Worm (Caenorhabditis elegans) whole organism, early embryonic: ENCODE results near the gene mocs-1.

Experiments
- B0310.2 ChIP-seq: sonication (generic microtip); optimal IDR thresholded peaks from 2 replicates; lab custom pipeline; 2016; ENCODE audit warnings: mild to moderate bottlenecking, missing genetic modification characterization, missing compliant biosample characterization
- F13C5.2 ChIP-seq: sonication (generic microtip); optimal IDR thresholded peaks from 2 replicates; lab custom pipeline; 2017; ENCODE audit warnings: mild to moderate bottlenecking, missing genetic modification characterization, inconsistent platforms, missing compliant biosample characterization
- aly-1 ChIP-seq: sonication (generic microtip); optimal IDR thresholded peaks from 2 replicates; lab custom pipeline; 2016; ENCODE audit warnings: missing genetic modification characterization, missing compliant biosample characterization
- ama-1 ChIP-seq: fragments of 150-350 bp; optimal IDR thresholded peaks from 2 replicates; lab custom pipeline; 2014
- ceh-13 ChIP-seq: fragments of 200-800 bp; sonication (Bioruptor generic); optimal IDR thresholded peaks from 2 replicates; lab custom pipeline; 2018; ENCODE audit warnings: mild to moderate bottlenecking, missing genetic modification characterization, missing compliant biosample characterization
- ceh-36 ChIP-seq: sonication (generic microtip); optimal IDR thresholded peaks from 2 replicates; lab custom pipeline; 2016; ENCODE audit warnings: missing genetic modification characterization, inconsistent platforms, missing compliant biosample characterization
- ets-7 ChIP-seq: sonication (generic microtip); optimal IDR thresholded peaks from 2 replicates; lab custom pipeline; 2016; ENCODE audit warnings: missing genotype, missing genetic modification characterization, missing compliant biosample characterization
- flt-1 ChIP-seq: fragments of 200-800 bp; sonication (Bioruptor generic); IDR thresholded peaks from 2 replicates; pipeline ENCODE4 v1.3.6; 2022; ENCODE audit warnings: missing genetic modification characterization, missing compliant biosample characterization
- hmbx-1 ChIP-seq: sonication (generic microtip); optimal IDR thresholded peaks from 2 replicates; lab custom pipeline; 2016; ENCODE audit warnings: mild to moderate bottlenecking, missing genetic modification characterization, missing compliant biosample characterization
- hmg-4 ChIP-seq: fragments of 200-800 bp; sonication (Bioruptor generic); optimal IDR thresholded peaks from 2 replicates; lab custom pipeline; 2018; ENCODE audit warnings: mild to moderate bottlenecking, missing genetic modification characterization, missing compliant biosample characterization
- pes-1 ChIP-seq: fragments of 200-800 bp; sonication (Bioruptor generic); IDR thresholded peaks from 2 replicates; pipeline ENCODE4 v1.3.6; 2022; ENCODE audit warnings: missing genetic modification reagents, missing genetic modification characterization, missing compliant biosample characterization
- sea-1 ChIP-seq: fragments of 200-800 bp; sonication (Bioruptor generic); conservative IDR thresholded peaks from 2 replicates; pipeline ENCODE4 v1.3.6; 2022; ENCODE audit warnings: missing genetic modification characterization, missing compliant biosample characterization
- tra-4 ChIP-seq: sonication (generic microtip); optimal IDR thresholded peaks from 2 replicates; lab custom pipeline; 2017; ENCODE audit warnings: missing genetic modification characterization, missing compliant biosample characterization

ce11 chrX:15389853-15390252 lies 50.7 kb downstream of the mocs-1 start:
- TF ChIP-seq B0310.2 (tag; lab: Kevin White, UChicago) = no peak
- TF ChIP-seq pes-1 (GFP tag; lab: Robert Waterston, UW) = no peak
- TF ChIP-seq hmg-4 = no peak
- TF ChIP-seq aly-1 (tag; lab: Kevin White, UChicago) = no peak
- no peak for TF ChIP-seq ama-1 (lab: Kevin White, UChicago)
- no peak for TF ChIP-seq ets-7 (tag; lab: Kevin White, UChicago)
- no peak for TF ChIP-seq sea-1
- TF ChIP-seq hmbx-1 (tag; lab: Kevin White, UChicago) = no peak
- no peak for TF ChIP-seq flt-1 (GFP tag; lab: Robert Waterston, UW)
- TF ChIP-seq ceh-36 (tag; lab: Kevin White, UChicago) = no peak
- TF ChIP-seq ceh-13 (GFP tag; lab: Kevin White, UChicago) = no peak
- no peak for TF ChIP-seq F13C5.2 (tag; lab: Kevin White, UChicago)
- no peak for TF ChIP-seq tra-4 (tag; lab: Kevin White, UChicago)
